Worm (Caenorhabditis elegans): Measurements from ENCODE around the gene rsp-7.

Gene rsp-7

ce11 chrII:10680614-10681013, 21.6 kb downstream of the rsp-7 start:
- TF ChIP-seq nhr-76 (tag; optimal IDR thresholded peaks at IDR 0.05) (no peak), unc-62 (GFP tag; optimal IDR thresholded peaks at IDR 0.05) (no peak), unc-39 (tag; optimal IDR thresholded peaks at IDR 0.05) (no peak)

- no peak for TF ChIP-seq nhr-67 (tag; optimal IDR thresholded peaks at IDR 0.05)
- no peak for TF ChIP-seq pha-4 (tag; optimal IDR thresholded peaks at IDR 0.05)
- no peak for TF ChIP-seq nhr-77 (tag; optimal IDR thresholded peaks at IDR 0.05)
- TF ChIP-seq ztf-4 (tag; optimal IDR thresholded peaks at IDR 0.05): no peak
- TF ChIP-seq fkh-10 (GFP tag; optimal IDR thresholded peaks at IDR 0.05): no peak
- no peak for TF ChIP-seq unc-39 (tag; optimal IDR thresholded peaks at IDR 0.05)
- TF ChIP-seq snpc-4 (tag; optimal IDR thresholded peaks at IDR 0.05): no peak
- no peak for TF ChIP-seq nhr-28 (tag; optimal IDR thresholded peaks at IDR 0.05)
- no peak for TF ChIP-seq lin-39 (tag; optimal IDR thresholded peaks at IDR 0.05)
- no peak for TF ChIP-seq mdl-1 (tag; optimal IDR thresholded peaks at IDR 0.05)
- no peak for TF ChIP-seq skn-1 (tag; optimal IDR thresholded peaks at IDR 0.05)
- TF ChIP-seq ama-1 (optimal IDR thresholded peaks at IDR 0.05): no peak
- no peak for TF ChIP-seq nfya-1 (tag; optimal IDR thresholded peaks at IDR 0.05; ENCODE audit: insufficient read depth)
Observed at ce11 chrII:10684954-10685353, 25.9 kb downstream of the rsp-7 start.

- TF ChIP-seq unc-62 (GFP tag; optimal IDR thresholded peaks at IDR 0.05) (no peak), elt-2 (tag; optimal IDR thresholded peaks at IDR 0.05) (peak; percentile 60), hmg-11 (tag; optimal IDR thresholded peaks at IDR 0.05) (no peak), elt-1 (tag; optimal IDR thresholded peaks at IDR 0.05) (no peak), pqm-1 (tag; optimal IDR thresholded peaks at IDR 0.05) (peak; percentile 53)
Observed at ce11 chrII:10693655-10694054, 34.6 kb downstream of the rsp-7 start, which contains the start of gene gbh-1. Gene gbh-1 (minus strand): TSS chrII:10693803.

DNA sequence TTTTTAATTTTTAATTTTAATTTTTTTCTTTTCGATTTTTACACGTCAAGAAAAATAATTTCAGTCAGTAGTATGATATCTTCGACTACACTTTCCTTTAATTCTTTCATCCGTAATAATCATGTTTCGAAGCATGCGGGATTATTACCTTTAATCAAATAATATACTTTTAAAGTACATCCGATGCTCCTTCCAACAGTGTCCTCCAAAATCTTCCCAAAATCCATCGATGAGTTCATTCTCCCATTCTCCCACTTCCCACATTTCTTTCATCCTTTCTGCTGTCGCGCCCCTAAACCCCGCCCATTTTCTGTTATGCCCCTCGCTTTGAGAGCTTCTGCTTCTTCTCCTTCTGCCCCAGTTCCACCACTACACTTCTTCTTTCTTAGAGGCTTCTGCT, 35.7 kb downstream of the rsp-7 start, which contains the start of gene lgc-57:
TSS of gene lgc-57 (plus strand) at position 301 of the 400 bp plus-strand sequence.
- TF ChIP-seq elt-3 (tag; optimal IDR thresholded peaks at IDR 0.05) (no peak), aly-2 (tag; optimal IDR thresholded peaks at IDR 0.05) (no peak), fkh-10 (GFP tag; optimal IDR thresholded peaks at IDR 0.05) (no peak), nhr-237 (tag; optimal IDR thresholded peaks at IDR 0.05) (no peak), egl-27 (tag; optimal IDR thresholded peaks at IDR 0.05) (no peak), pha-4 (tag; optimal IDR thresholded peaks at IDR 0.05) (no peak), fkh-2 (tag; optimal IDR thresholded peaks at IDR 0.05) (no peak), nfya-1 (tag; optimal IDR thresholded peaks at IDR 0.05; ENCODE audit: insufficient read depth) (no peak), nhr-25 (tag; optimal IDR thresholded peaks at IDR 0.05) (no peak), nhr-28 (tag; optimal IDR thresholded peaks at IDR 0.05) (no peak), zag-1 (tag; optimal IDR thresholded peaks at IDR 0.05) (no peak), mdl-1 (tag; optimal IDR thresholded peaks at IDR 0.05) (no peak), ama-1 (optimal IDR thresholded peaks at IDR 0.05) (no peak), daf-12 (tag; optimal IDR thresholded peaks at IDR 0.05) (no peak), jun-1 (tag; optimal IDR thresholded peaks at IDR 0.05) (no peak), ztf-11 (tag; optimal IDR thresholded peaks at IDR 0.05) (no peak), ztf-4 (tag; optimal IDR thresholded peaks at IDR 0.05) (no peak), ceh-28 (tag; optimal IDR thresholded peaks at IDR 0.05) (no peak), unc-39 (tag; optimal IDR thresholded peaks at IDR 0.05) (no peak)

DNA sequence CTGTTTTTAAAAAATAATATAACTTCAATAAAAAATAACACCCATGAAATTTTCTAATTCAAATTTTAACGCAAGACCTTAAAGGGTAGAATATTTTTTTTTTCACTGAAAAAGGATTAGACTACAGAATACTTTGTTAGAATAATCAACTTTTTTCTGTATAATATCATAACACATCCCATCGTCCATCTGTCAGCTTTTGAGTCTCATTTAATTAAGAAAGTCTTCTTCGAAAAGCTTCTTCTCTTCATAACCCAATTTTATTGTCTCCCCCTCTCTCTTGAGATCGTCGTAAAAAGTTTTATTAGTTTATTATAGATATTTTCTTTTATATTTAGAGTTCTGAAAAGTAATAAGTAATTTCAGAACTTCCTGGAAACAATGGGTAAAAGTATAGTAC, 37.1 kb downstream of the rsp-7 start:
- TF ChIP-seq fkh-10 (GFP tag; optimal IDR thresholded peaks at IDR 0.05) (peak; percentile 5), nhr-43 (tag; optimal IDR thresholded peaks at IDR 0.05; ENCODE audit: poor library complexity, severe bottlenecking) (no peak)

DNA sequence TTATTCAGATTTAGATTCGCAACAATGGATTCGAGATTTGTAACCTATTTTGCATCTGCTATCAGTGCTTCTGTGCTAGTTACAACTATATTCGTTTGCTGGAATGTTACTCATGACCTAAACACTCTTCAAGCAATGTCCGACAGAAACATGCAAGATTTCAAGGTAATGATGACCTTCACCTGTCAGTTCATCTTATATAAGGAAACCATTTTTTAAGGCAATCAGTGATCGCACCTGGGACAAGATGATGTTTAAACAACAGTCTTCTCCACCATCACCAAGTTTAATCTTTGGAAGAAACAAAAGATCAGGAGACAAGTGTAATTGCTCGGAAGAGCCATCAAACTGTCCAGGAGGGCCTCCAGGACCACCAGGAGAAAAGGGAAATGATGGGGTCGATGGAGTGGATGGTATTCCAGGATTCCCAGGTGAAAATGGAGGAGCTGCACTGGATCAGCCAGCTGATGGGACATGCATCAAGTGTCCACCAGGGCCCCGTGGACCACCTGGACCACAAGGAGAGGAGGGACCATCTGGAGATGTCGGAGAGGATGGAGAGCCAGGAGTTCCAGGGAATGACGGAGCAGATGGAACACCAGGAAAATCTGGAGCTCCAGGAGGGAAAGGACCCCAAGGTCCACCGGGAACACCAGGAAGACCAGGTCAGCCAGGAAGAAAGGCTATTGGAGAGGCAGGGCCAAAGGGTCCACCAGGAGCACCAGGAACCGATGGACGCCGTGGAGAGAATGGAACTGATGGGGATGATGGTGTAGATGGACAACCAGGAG, 44.8 kb downstream of the rsp-7 start, which contains the start of gene col-79:
TSS of gene col-79 (plus strand) at position 20 of the 791 bp plus-strand sequence.
- TF ChIP-seq nhr-25 (tag; optimal IDR thresholded peaks at IDR 0.05) (peak; percentile 69), mml-1 (tag; optimal IDR thresholded peaks at IDR 0.05) (no peak)

All from whole organism, L3 larva.